Worm (Caenorhabditis elegans): ENCODE results near the gene ahsa-1.
"Not testable (repeated sequence)": the region's sequence is repeated elsewhere in the genome, so short reads cannot be mapped to it uniquely, and the experiment has no call there.

ahsa-1 gene

ce11 chrV:15036769-15037168 is 48.4 kb downstream of the ahsa-1 start, which contains the start of gene melo-3:
melo-3 (minus strand) TSS chrV:15036869.
- not testable (repeated sequence) for TF ChIP-seq nhr-11 (tag; optimal IDR thresholded peaks at IDR 0.05); lim-6 (tag; optimal IDR thresholded peaks at IDR 0.05); K09A11.1 (tag; optimal IDR thresholded peaks at IDR 0.05; ENCODE audit: insufficient read depth)
